Worm (Caenorhabditis elegans): ENCODE data around the gene gid-2.

DNA sequence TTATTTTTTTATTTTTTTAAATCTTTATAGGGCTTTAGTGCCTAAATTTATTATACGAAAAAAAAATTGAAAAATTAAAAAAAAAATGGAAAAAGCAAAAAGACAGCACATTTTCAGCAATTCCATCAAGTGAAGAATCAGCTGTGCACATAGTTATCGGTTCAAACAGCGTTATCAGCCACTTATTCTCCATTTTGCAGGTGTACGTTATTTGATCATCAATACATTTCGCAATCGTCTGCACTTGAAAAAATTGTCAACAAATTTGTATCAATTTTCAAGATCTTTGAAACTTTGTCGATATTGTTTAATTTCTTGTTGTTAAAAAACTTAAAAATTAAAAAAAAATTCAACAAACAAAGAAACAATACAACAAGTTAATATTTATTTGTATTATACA is 971 bp upstream of the gid-2 start:
- TF ChIP-seq egl-27 (tag; optimal IDR thresholded peaks at IDR 0.05), result no peak
- TF ChIP-seq nhr-28 (tag; optimal IDR thresholded peaks at IDR 0.05), result no peak
